Worm (Caenorhabditis elegans): ENCODE data around the gene T07C4.12.

The T07C4.12 gene

DNA sequence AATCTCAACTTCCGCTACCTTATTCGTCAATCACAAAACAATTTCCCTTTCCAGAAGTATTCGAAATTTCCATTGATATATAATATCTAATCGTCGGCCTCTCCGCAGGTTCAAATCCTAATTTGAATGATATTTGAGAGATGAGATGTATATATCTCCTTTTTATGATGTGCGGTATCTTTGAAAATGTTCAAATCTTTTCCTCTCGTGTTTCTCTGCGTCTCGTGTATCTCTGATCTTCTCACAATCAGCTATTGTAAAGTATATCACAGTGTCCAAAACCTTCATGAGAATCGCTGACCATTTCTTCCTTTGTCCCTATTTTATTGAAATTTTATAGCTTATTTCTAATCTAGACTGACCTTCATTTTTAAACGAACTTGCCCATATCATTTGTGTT, 42.7 kb downstream of the T07C4.12 start:
- TF ChIP-seq snpc-4 (tag; optimal IDR thresholded peaks at IDR 0.05) = no peak
- TF ChIP-seq sma-9 (GFP tag; optimal IDR thresholded peaks at IDR 0.05) = peak; percentile 9
- no peak for TF ChIP-seq sma-9 (tag; optimal IDR thresholded peaks at IDR 0.05)

DNA sequence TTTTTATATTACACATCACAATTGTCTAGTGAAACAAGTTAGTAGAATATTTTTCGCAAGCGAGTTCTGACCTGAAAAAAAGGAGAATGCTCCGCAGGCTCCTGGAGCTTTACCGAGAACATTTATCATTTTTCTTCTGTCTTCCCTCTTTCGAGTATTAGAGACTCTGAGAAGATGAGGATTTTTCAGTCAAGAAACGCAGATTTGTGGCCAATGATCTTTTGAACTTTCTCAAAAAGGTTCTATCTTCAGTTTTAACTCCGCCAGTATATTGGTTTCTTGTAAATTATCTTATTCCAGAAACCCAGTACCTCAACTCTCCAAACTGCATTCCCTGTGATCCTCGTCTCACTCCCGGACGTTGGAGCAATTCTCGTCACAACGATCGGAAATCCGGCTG, 46.8 kb downstream of the T07C4.12 start, which contains the start of gene K10G9.2:
Gene K10G9.2, plus strand, starts transcription at position 301 of the 400 bp plus-strand sequence.
- TF ChIP-seq unc-62 (GFP tag; optimal IDR thresholded peaks at IDR 0.05) = no peak
- TF ChIP-seq mab-5 (tag; optimal IDR thresholded peaks at IDR 0.05) = no peak
- TF ChIP-seq ztf-11 (tag; optimal IDR thresholded peaks at IDR 0.05) = no peak
- no peak for TF ChIP-seq elt-3 (tag; optimal IDR thresholded peaks at IDR 0.05)
- no peak for TF ChIP-seq nhr-77 (tag; optimal IDR thresholded peaks at IDR 0.05)
- TF ChIP-seq lin-13 (GFP tag; optimal IDR thresholded peaks at IDR 0.05) = no peak
- TF ChIP-seq unc-39 (tag; optimal IDR thresholded peaks at IDR 0.05) = no peak
- TF ChIP-seq nhr-6 (tag; optimal IDR thresholded peaks at IDR 0.05) = no peak
- no peak for TF ChIP-seq lin-11 (tag; optimal IDR thresholded peaks at IDR 0.05)
- no peak for TF ChIP-seq dmd-4 (tag; optimal IDR thresholded peaks at IDR 0.05)
- no peak for TF ChIP-seq F13H6.1 (tag; optimal IDR thresholded peaks at IDR 0.05)
- no peak for TF ChIP-seq C34F6.9 (tag; optimal IDR thresholded peaks at IDR 0.05)
- TF ChIP-seq nhr-12 (tag; optimal IDR thresholded peaks at IDR 0.05) = no peak
- no peak for TF ChIP-seq lsy-2 (tag; optimal IDR thresholded peaks at IDR 0.05)
- TF ChIP-seq nhr-21 (tag; optimal IDR thresholded peaks at IDR 0.05) = no peak
- TF ChIP-seq sma-3 (GFP tag; optimal IDR thresholded peaks at IDR 0.05) = no peak
- no peak for TF ChIP-seq aly-2 (tag; optimal IDR thresholded peaks at IDR 0.05)
- TF ChIP-seq nhr-129 (tag; optimal IDR thresholded peaks at IDR 0.05) = no peak
- TF ChIP-seq sma-9 (GFP tag; optimal IDR thresholded peaks at IDR 0.05) = no peak
- no peak for TF ChIP-seq sma-9 (tag; optimal IDR thresholded peaks at IDR 0.05)

DNA sequence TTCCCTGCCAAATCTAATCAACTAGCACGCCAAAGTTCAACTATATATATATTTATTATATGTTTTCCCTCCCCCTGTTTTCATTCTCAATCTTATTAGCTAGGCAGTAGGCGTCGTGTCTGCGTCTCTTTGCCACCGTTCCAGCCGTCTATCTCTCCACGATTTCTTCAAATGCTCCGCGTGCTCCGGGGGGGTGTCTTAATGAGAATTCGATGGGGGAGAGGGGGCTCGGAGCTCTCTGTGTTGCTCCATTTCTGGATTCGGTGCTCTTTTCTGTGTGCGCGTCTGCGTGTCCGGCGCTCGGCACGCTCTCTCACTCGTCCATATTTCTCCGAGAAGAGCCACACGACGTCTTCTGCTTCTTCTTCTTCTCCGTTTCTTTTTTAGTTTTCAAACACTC, 48.2 kb downstream of the T07C4.12 start:
- TF ChIP-seq nhr-6 (tag; optimal IDR thresholded peaks at IDR 0.05) (peak; percentile 33), lin-13 (GFP tag; optimal IDR thresholded peaks at IDR 0.05) (peak; percentile 73), unc-39 (tag; optimal IDR thresholded peaks at IDR 0.05) (no peak), nhr-12 (tag; optimal IDR thresholded peaks at IDR 0.05) (no peak), fos-1 (tag; optimal IDR thresholded peaks at IDR 0.05) (no peak), nhr-23 (tag; optimal IDR thresholded peaks at IDR 0.05) (no peak), nhr-237 (tag; optimal IDR thresholded peaks at IDR 0.05) (no peak), nhr-11 (tag; optimal IDR thresholded peaks at IDR 0.05) (no peak), lsy-2 (tag; optimal IDR thresholded peaks at IDR 0.05) (peak in 1 of 2 experiments; percentile 71), gmeb-1 (tag; optimal IDR thresholded peaks at IDR 0.05) (no peak), sma-9 (GFP tag; optimal IDR thresholded peaks at IDR 0.05) (peak; percentile 48), sma-9 (tag; optimal IDR thresholded peaks at IDR 0.05) (no peak), ztf-4 (tag; optimal IDR thresholded peaks at IDR 0.05) (peak; percentile 15), elt-1 (tag; optimal IDR thresholded peaks at IDR 0.05) (no peak), F13H6.1 (tag; optimal IDR thresholded peaks at IDR 0.05) (peak; percentile 69), mbf-1 (tag; optimal IDR thresholded peaks at IDR 0.05) (no peak), lin-11 (tag; optimal IDR thresholded peaks at IDR 0.05) (peak; percentile 65), snpc-4 (tag; optimal IDR thresholded peaks at IDR 0.05) (no peak), ztf-1 (GFP tag; conservative IDR thresholded peaks at IDR 0.05) (no peak), nhr-21 (tag; optimal IDR thresholded peaks at IDR 0.05) (no peak), nhr-25 (tag; optimal IDR thresholded peaks at IDR 0.05) (no peak), dmd-4 (tag; optimal IDR thresholded peaks at IDR 0.05) (no peak), zag-1 (tag; optimal IDR thresholded peaks at IDR 0.05) (peak; percentile 90), R02D3.7 (tag; optimal IDR thresholded peaks at IDR 0.05) (no peak), aly-2 (tag; optimal IDR thresholded peaks at IDR 0.05) (no peak), sma-3 (GFP tag; optimal IDR thresholded peaks at IDR 0.05) (no peak), crh-2 (tag; optimal IDR thresholded peaks at IDR 0.05) (peak; percentile 57), mab-5 (tag; optimal IDR thresholded peaks at IDR 0.05) (peak; percentile 66), nhr-10 (tag; optimal IDR thresholded peaks at IDR 0.05) (no peak), ceh-16 (tag; optimal IDR thresholded peaks at IDR 0.05) (no peak), lin-39 (tag; optimal IDR thresholded peaks at IDR 0.05) (no peak), alr-1 (tag; optimal IDR thresholded peaks at IDR 0.05) (no peak), unc-62 (GFP tag; optimal IDR thresholded peaks at IDR 0.05) (no peak), nhr-77 (tag; optimal IDR thresholded peaks at IDR 0.05) (no peak), ZK546.5 (tag; optimal IDR thresholded peaks at IDR 0.05) (no peak), C34F6.9 (tag; optimal IDR thresholded peaks at IDR 0.05) (peak; percentile 77), peb-1 (tag; optimal IDR thresholded peaks at IDR 0.05) (no peak), ceh-82 (tag; optimal IDR thresholded peaks at IDR 0.05) (peak; percentile 22), mdl-1 (tag; optimal IDR thresholded peaks at IDR 0.05) (peak; percentile 61 to 92), Y55F3AM.14 (GFP tag; optimal IDR thresholded peaks at IDR 0.05) (peak; percentile 54), unc-55 (GFP tag; optimal IDR thresholded peaks at IDR 0.05) (peak; percentile 75), sem-4 (tag; optimal IDR thresholded peaks at IDR 0.05) (peak; percentile 56), elt-3 (tag; optimal IDR thresholded peaks at IDR 0.05) (no peak), nhr-129 (tag; optimal IDR thresholded peaks at IDR 0.05) (peak; percentile 17), blmp-1 (tag; optimal IDR thresholded peaks at IDR 0.05; ENCODE audit: insufficient read depth) (no peak), ztf-11 (tag; optimal IDR thresholded peaks at IDR 0.05) (no peak), ama-1 (optimal IDR thresholded peaks at IDR 0.05) (no peak), egl-27 (tag; optimal IDR thresholded peaks at IDR 0.05) (peak; percentile 72)

Measured in whole organism, L2 larva.